Fruit fly (Drosophila melanogaster): ENCODE measurements around the gene rempA.

dm6 chr2L:527689-528088 is 32.4 kb downstream of the rempA start:
- TF ChIP-seq jim (GFP tag; optimal IDR thresholded peaks at IDR 0.05): no peak
- no peak for TF ChIP-seq psq (GFP tag; optimal IDR thresholded peaks at IDR 0.05)
- no peak for TF ChIP-seq h (GFP tag; optimal IDR thresholded peaks at IDR 0.05)
- no peak for TF ChIP-seq ey (GFP tag; optimal IDR thresholded peaks at IDR 0.05)
- no peak for TF ChIP-seq Abd-B (GFP tag; optimal IDR thresholded peaks at IDR 0.05)
- TF ChIP-seq pan (optimal IDR thresholded peaks at IDR 0.05): no peak
- TF ChIP-seq Vsx2 (GFP tag; optimal IDR thresholded peaks at IDR 0.05; ENCODE audit: partially characterized antibody): no peak
- TF ChIP-seq OdsH (GFP tag; optimal IDR thresholded peaks at IDR 0.05): no peak
- no peak for TF ChIP-seq Mio (GFP tag; optimal IDR thresholded peaks at IDR 0.05)
